Worm (Caenorhabditis elegans): ENCODE measurements around the gene M04C3.2.

Gene M04C3.2

ce11 chrV:19430351-19430913 is 18.3 kb downstream of the M04C3.2 start (continued):
- no peak for TF ChIP-seq Y75B8A.6 (GFP tag; IDR thresholded peaks at IDR 0.05)
- TF ChIP-seq mxl-2 (GFP tag; conservative IDR thresholded peaks at IDR 0.05) = peak; percentile 63; the same call in 1 of the 2 replicates
- no peak for TF ChIP-seq mdl-1 (tag; optimal IDR thresholded peaks at IDR 0.05)
- TF ChIP-seq spr-3 (GFP tag; optimal IDR thresholded peaks at IDR 0.05) = no peak
- TF ChIP-seq skn-1 (tag; optimal IDR thresholded peaks at IDR 0.05) = no peak
- TF ChIP-seq mes-2 (tag; optimal IDR thresholded peaks at IDR 0.05; ENCODE audit: poor library complexity, severe bottlenecking) = no peak
- no peak for TF ChIP-seq T20F7.1 (GFP tag; optimal IDR thresholded peaks at IDR 0.05)
- TF ChIP-seq nhr-48 (tag; optimal IDR thresholded peaks at IDR 0.05) = no peak
- TF ChIP-seq saeg-2 (GFP tag; IDR thresholded peaks at IDR 0.05) = 0 out of 2 replicates have a peak, but pooled peaks have one; percentile 11
- no peak for TF ChIP-seq zip-11 (GFP tag; IDR thresholded peaks at IDR 0.05)
- TF ChIP-seq zfp-2 (tag; optimal IDR thresholded peaks at IDR 0.05) = no peak
- no peak for TF ChIP-seq zag-1 (tag; optimal IDR thresholded peaks at IDR 0.05)
- TF ChIP-seq F49E8.2 (tag; optimal IDR thresholded peaks at IDR 0.05; ENCODE audit: borderline replicate concordance) = no peak
- TF ChIP-seq snpc-4 (tag; optimal IDR thresholded peaks at IDR 0.05) = no peak
- TF ChIP-seq tra-1 (GFP tag; IDR thresholded peaks at IDR 0.05) = 0 out of 2 replicates have a peak, but pooled peaks have one; percentile 25
- peak; percentile 62 for TF ChIP-seq nhr-111 (GFP tag; optimal IDR thresholded peaks at IDR 0.05)
- no peak for TF ChIP-seq F37D6.2 (tag; optimal IDR thresholded peaks at IDR 0.05)
- no peak for TF ChIP-seq ceh-62 (tag; optimal IDR thresholded peaks at IDR 0.05)
- TF ChIP-seq pqm-1 (tag; optimal IDR thresholded peaks at IDR 0.05) = no peak
- no peak; the same call in 1 of the 2 replicates for TF ChIP-seq egl-43 (GFP tag; IDR thresholded peaks at IDR 0.05)

ce11 chrV:19429605-19430004 is 19.1 kb downstream of the M04C3.2 start:
- TF ChIP-seq Y75B8A.6 (GFP tag; IDR thresholded peaks at IDR 0.05) = 0 out of 2 replicates have a peak, but pooled peaks have one; percentile 47
- no peak for TF ChIP-seq ceh-62 (tag; optimal IDR thresholded peaks at IDR 0.05)

DNA sequence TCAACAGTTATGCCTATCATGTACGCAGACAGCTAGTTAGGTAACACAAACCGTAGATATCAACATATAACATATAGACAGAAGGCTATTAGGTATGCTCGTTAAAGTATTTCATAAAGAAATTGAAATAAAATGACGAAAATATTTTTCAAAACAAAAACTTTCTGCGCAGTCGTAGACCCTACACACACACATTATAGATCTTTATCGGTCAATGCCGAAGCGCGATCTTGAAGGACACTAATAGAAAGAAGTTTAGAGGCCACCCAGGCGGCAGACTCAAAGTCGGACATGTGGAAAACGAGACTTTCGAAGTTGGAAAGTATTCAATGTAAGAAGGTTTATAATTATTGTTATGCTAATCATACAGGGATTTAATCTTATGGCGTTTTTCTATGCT is 19.8 kb downstream of the M04C3.2 start:
- no peak for TF ChIP-seq Y48G9A.11 (GFP tag; IDR thresholded peaks at IDR 0.05)
- TF ChIP-seq php-3 (GFP tag; IDR thresholded peaks at IDR 0.05) = no peak
- no peak for TF ChIP-seq nhr-42 (GFP tag; IDR thresholded peaks at IDR 0.05)
- TF ChIP-seq D1046.2 (GFP tag; IDR thresholded peaks at IDR 0.05) = no peak

DNA sequence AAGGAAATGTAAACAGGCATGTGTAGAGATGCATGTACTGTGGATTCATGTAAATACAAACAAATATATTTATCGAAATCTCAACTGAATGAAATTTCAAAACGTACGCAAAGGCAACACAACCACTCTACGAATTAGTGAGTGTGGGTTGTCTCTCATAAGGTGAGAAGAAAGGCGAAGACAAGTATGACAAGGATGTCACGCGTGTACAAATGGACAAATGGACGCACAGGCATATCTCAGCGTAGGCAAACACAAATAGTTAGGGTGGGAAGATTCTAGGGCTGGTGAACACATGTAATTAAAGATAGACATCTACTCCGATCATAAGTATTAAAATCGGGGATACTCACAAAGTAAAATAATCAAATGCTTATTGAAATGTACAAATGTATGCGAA is 20.6 kb downstream of the M04C3.2 start:
- TF ChIP-seq mes-2 (tag; optimal IDR thresholded peaks at IDR 0.05; ENCODE audit: poor library complexity, severe bottlenecking) (no peak), R02D3.7 (tag; optimal IDR thresholded peaks at IDR 0.05) (no peak), mxl-3 (GFP tag; optimal IDR thresholded peaks at IDR 0.05) (peak; percentile 19), lin-38 (GFP tag; IDR thresholded peaks at IDR 0.05) (no peak), unc-62 (GFP tag; optimal IDR thresholded peaks at IDR 0.05 in 1 of 2) (peak in 1 of 2 experiments; percentile 61), unc-62 (tag; optimal IDR thresholded peaks at IDR 0.05) (no peak), hlh-30 (tag; optimal IDR thresholded peaks at IDR 0.05; ENCODE audit: insufficient read depth) (peak; percentile 77), mxl-2 (GFP tag; conservative IDR thresholded peaks at IDR 0.05) (no peak), fos-1 (tag; optimal IDR thresholded peaks at IDR 0.05) (no peak), hlh-11 (tag; optimal IDR thresholded peaks at IDR 0.05) (peak; percentile 11)

DNA sequence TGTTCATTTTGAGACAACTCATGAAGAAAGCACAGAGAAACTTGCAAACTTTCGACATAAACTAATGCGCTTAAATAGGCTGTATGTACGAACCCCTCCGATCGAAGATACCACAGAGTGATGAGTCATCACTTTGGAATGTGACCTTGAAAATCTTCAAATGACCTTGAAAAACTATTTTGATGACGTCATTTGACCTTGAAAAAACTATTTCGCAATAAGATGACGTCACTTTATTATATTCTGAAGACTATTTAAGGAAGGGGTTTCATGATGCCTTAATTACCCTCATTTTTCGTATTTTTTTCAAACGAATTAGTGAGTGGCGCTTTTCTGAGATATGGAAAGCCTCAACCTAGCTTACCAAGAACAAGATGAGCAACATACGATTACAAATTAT is 27.6 kb downstream of the M04C3.2 start, which contains the start of gene C25F9.2:
TSS of gene C25F9.2 (plus strand) at position 341 of the 400 bp plus-strand sequence.
- TF ChIP-seq snpc-1.2 (GFP tag; IDR thresholded peaks at IDR 0.05) = no peak
- no peak for TF ChIP-seq Y75B8A.6 (GFP tag; IDR thresholded peaks at IDR 0.05)
- TF ChIP-seq cey-2 (tag; optimal IDR thresholded peaks at IDR 0.05; ENCODE audit: borderline replicate concordance, insufficient read depth) = no peak
- TF ChIP-seq daf-12 (tag; optimal IDR thresholded peaks at IDR 0.05) = no peak
- TF ChIP-seq ctbp-1 (GFP tag; IDR thresholded peaks at IDR 0.05) = no peak
- no peak for TF ChIP-seq dmd-6 (GFP tag; IDR thresholded peaks at IDR 0.05)
- TF ChIP-seq unc-130 (GFP tag; optimal IDR thresholded peaks at IDR 0.05) = no peak
- no peak for TF ChIP-seq hif-1 (tag; optimal IDR thresholded peaks at IDR 0.05)
- no peak for TF ChIP-seq lin-15B (tag; optimal IDR thresholded peaks at IDR 0.05)
